Fruit fly (Drosophila melanogaster) whole organism, embryonic: ENCODE data around the gene Ldaf1.

Experiments
- BtbVII ChIP-seq: fragments of 200-800 bp; sonication (Bioruptor generic); optimal IDR thresholded peaks from 3 replicates; lab custom pipeline; 2017; ENCODE audit warnings: missing biosample characterization, mild to moderate bottlenecking, missing genetic modification characterization
- CG14014 ChIP-seq: fragments of 200-800 bp; sonication (Bioruptor generic); IDR thresholded peaks from 2 replicates; pipeline ENCODE4 v1.3.6; 2022; ENCODE audit warnings: missing biosample characterization, missing genetic modification characterization
- CG1529 ChIP-seq: fragments of 200-800 bp; sonication (Bioruptor generic); optimal IDR thresholded peaks from 3 replicates; lab custom pipeline; 2018; ENCODE audit warnings: missing biosample characterization, missing genetic modification characterization
- CG1647 ChIP-seq: fragments of 200-800 bp; sonication (Bioruptor generic); optimal IDR thresholded peaks from 3 replicates; lab custom pipeline; 2016; ENCODE audit warnings: missing biosample characterization, missing genetic modification characterization
- CG17328 ChIP-seq: fragments of 200-800 bp; sonication (Bioruptor generic); IDR thresholded peaks from 2 replicates; pipeline ENCODE4 v1.3.6; 2022; ENCODE audit warnings: missing biosample characterization, missing genetic modification characterization
- CG17361 ChIP-seq: fragments of 200-800 bp; sonication (Bioruptor generic); IDR thresholded peaks from 3 replicates; pipeline ENCODE4 v1.3.6; 2022; ENCODE audit warnings: missing biosample characterization, missing genetic modification characterization
- CG31224 ChIP-seq: fragments of 200-800 bp; sonication (Bioruptor generic); IDR thresholded peaks from 2 replicates; pipeline ENCODE4 v1.3.6; 2022; ENCODE audit warnings: missing biosample characterization, missing genetic modification characterization
- CG4617 ChIP-seq: fragments of 200-800 bp; sonication (Bioruptor generic); optimal IDR thresholded peaks from 3 replicates; lab custom pipeline; 2016; ENCODE audit warnings: missing biosample characterization, missing genetic modification characterization, borderline replicate concordance
- CG5180 ChIP-seq: fragments of 200-800 bp; sonication (Bioruptor generic); optimal IDR thresholded peaks from 3 replicates; lab custom pipeline; 2017; ENCODE audit warnings: missing biosample characterization, missing genetic modification characterization, mild to moderate bottlenecking, moderate library complexity, missing genetic modification reagents
- CG7928 ChIP-seq: fragments of 200-800 bp; sonication (Bioruptor generic); optimal IDR thresholded peaks from 2 replicates; lab custom pipeline; 2017; ENCODE audit warnings: missing biosample characterization, mild to moderate bottlenecking, missing genetic modification characterization
- CG8924 ChIP-seq: fragments of 200-800 bp; optimal IDR thresholded peaks from 3 replicates; lab custom pipeline; 2019; ENCODE audit warnings: missing biosample characterization, mild to moderate bottlenecking, missing genetic modification characterization, moderate library complexity
- CG9797 ChIP-seq: fragments of 200-800 bp; sonication (Bioruptor generic); optimal IDR thresholded peaks from 3 replicates; lab custom pipeline; 2018; ENCODE audit warnings: missing biosample characterization, mild to moderate bottlenecking, missing genetic modification characterization
- CTCF ChIP-seq: fragments of 200-800 bp; sonication (Bioruptor generic); optimal IDR thresholded peaks from 2 replicates; lab custom pipeline; 2017; ENCODE audit warnings: missing biosample characterization, mild to moderate bottlenecking, missing genetic modification characterization, moderate library complexity
- D19B ChIP-seq: fragments of 200-800 bp; sonication (Bioruptor generic); optimal IDR thresholded peaks from 2 replicates; lab custom pipeline; 2017; ENCODE audit warnings: missing biosample characterization, mild to moderate bottlenecking, missing genetic modification characterization
- Dfd ChIP-seq, 2 experiments: fragments of >200 bp; optimal IDR thresholded peaks; 2 replicates each; lab custom pipeline; 2017; ENCODE audit warnings: missing biosample characterization in 2 of 2, missing genetic modification characterization in 2 of 2
- Dll ChIP-seq: fragments of 200-800 bp; sonication (Bioruptor generic); IDR thresholded peaks from 4 replicates; pipeline ENCODE4 v1.3.6; 2022; ENCODE audit warnings: missing biosample characterization, missing genetic modification characterization; ENCODE audit not compliant: partially characterized antibody
- Dp ChIP-seq: fragments of 200-800 bp; sonication (Bioruptor generic); optimal IDR thresholded peaks from 2 replicates; lab custom pipeline; 2018; ENCODE audit warnings: missing biosample characterization, mild to moderate bottlenecking, missing genetic modification characterization, moderate library complexity
- Fer3 ChIP-seq: fragments of 200-800 bp; sonication (Bioruptor generic); optimal IDR thresholded peaks from 2 replicates; lab custom pipeline; 2018; ENCODE audit warnings: missing biosample characterization, mild to moderate bottlenecking, missing genetic modification characterization, moderate library complexity
- MBD-R2 ChIP-seq: fragments of 200-800 bp; sonication (Bioruptor generic); IDR thresholded peaks from 2 replicates; pipeline ENCODE4 v1.3.6; 2022; ENCODE audit warnings: missing biosample characterization, missing genetic modification characterization
- Med ChIP-seq: fragments of 200-800 bp; sonication (Bioruptor generic); peaks from one replicate; lab custom pipeline; 2016; ENCODE audit warnings: missing biosample characterization, missing genetic modification characterization, mild to moderate bottlenecking, inconsistent platforms, moderate library complexity
- Mes4 ChIP-seq: fragments of 200-800 bp; sonication (Bioruptor generic); optimal IDR thresholded peaks from 2 replicates; lab custom pipeline; 2016; ENCODE audit warnings: missing biosample characterization, missing genetic modification characterization
- Myb ChIP-seq: fragments of 200-800 bp; sonication (Bioruptor generic); optimal IDR thresholded peaks from 2 replicates; lab custom pipeline; 2016; ENCODE audit warnings: missing biosample characterization, missing genetic modification characterization
- Nf-YA ChIP-seq: fragments of 200-800 bp; sonication (Bioruptor generic); IDR thresholded peaks from 2 replicates; pipeline ENCODE4 v1.3.6; 2022; ENCODE audit warnings: missing biosample characterization, missing genetic modification characterization
- Nf-YC ChIP-seq: fragments of 200-800 bp; optimal IDR thresholded peaks from 3 replicates; lab custom pipeline; 2019; ENCODE audit warnings: missing biosample characterization, mild to moderate bottlenecking, missing genetic modification characterization, moderate library complexity
- Scr ChIP-seq: fragments of 200-800 bp; sonication (Bioruptor generic); IDR thresholded peaks from 2 replicates; pipeline ENCODE4 v1.3.6; 2022; ENCODE audit warnings: missing biosample characterization, missing genetic modification characterization; ENCODE audit not compliant: partially characterized antibody
- Sry-β ChIP-seq: fragments of 200-800 bp; sonication (Bioruptor generic); optimal IDR thresholded peaks from 2 replicates; lab custom pipeline; 2018; ENCODE audit warnings: missing biosample characterization, mild to moderate bottlenecking, missing genetic modification characterization, moderate library complexity
- Sry-δ ChIP-seq: fragments of 200-800 bp; sonication (Bioruptor generic); optimal IDR thresholded peaks from 2 replicates; lab custom pipeline; 2016; ENCODE audit warnings: missing biosample characterization, missing genetic modification characterization
- YL-1 ChIP-seq: fragments of 200-800 bp; sonication (Bioruptor generic); optimal IDR thresholded peaks from 3 replicates; lab custom pipeline; 2017; ENCODE audit warnings: missing biosample characterization, mild to moderate bottlenecking, missing genetic modification characterization
- amos ChIP-seq: fragments of 200-800 bp; sonication (Bioruptor generic); IDR thresholded peaks from 2 replicates; pipeline ENCODE4 v1.3.6; 2022; ENCODE audit warnings: missing biosample characterization, missing genetic modification characterization; ENCODE audit not compliant: partially characterized antibody
- exex ChIP-seq: fragments of 200-800 bp; sonication (Bioruptor generic); optimal IDR thresholded peaks from 4 replicates; lab custom pipeline; 2018; ENCODE audit warnings: missing biosample characterization, mild to moderate bottlenecking, missing genetic modification characterization, moderate library complexity
- eyg ChIP-seq: fragments of 200-800 bp; sonication (Bioruptor generic); optimal IDR thresholded peaks from 3 replicates; lab custom pipeline; 2016; ENCODE audit warnings: missing biosample characterization, missing genetic modification characterization
- gfzf ChIP-seq: fragments of 200-800 bp; sonication (Bioruptor generic); optimal IDR thresholded peaks from 2 replicates; lab custom pipeline; 2016; ENCODE audit warnings: missing biosample characterization, mild to moderate bottlenecking, missing genetic modification characterization, moderate library complexity
- grau ChIP-seq: fragments of 200-800 bp; optimal IDR thresholded peaks from 3 replicates; lab custom pipeline; 2019; ENCODE audit warnings: missing biosample characterization, mild to moderate bottlenecking, missing genetic modification characterization, moderate library complexity
- hkb ChIP-seq, 2 experiments: fragments of 200-800 bp in 1 of 2; fragments of >200 bp in 1 of 2; sonication (Bioruptor generic) in 1 of 2; IDR thresholded peaks in 1 of 2; optimal IDR thresholded peaks in 1 of 2; 2 replicates each; pipeline versions ENCODE4 v1.3.6 to Lab custom; 2017 to 2022; ENCODE audit warnings: missing biosample characterization in 1 of 2, missing genetic modification characterization in 1 of 2
- insv ChIP-seq, 2 experiments: fragments of 200-800 bp; sonication (Bioruptor generic); optimal IDR thresholded peaks; 3 replicates each; lab custom pipeline; 2016 to 2018; ENCODE audit warnings: missing biosample characterization in 2 of 2, missing genetic modification characterization in 2 of 2
- lilli ChIP-seq: fragments of 200-800 bp; sonication (Bioruptor generic); optimal IDR thresholded peaks from 3 replicates; lab custom pipeline; 2016; ENCODE audit warnings: missing biosample characterization, missing genetic modification characterization
- luna ChIP-seq: fragments of 200-800 bp; sonication (Bioruptor generic); optimal IDR thresholded peaks from 2 replicates; lab custom pipeline; 2016; ENCODE audit warnings: missing biosample characterization, missing genetic modification characterization
- maf-S ChIP-seq: fragments of 200-800 bp; sonication (Bioruptor generic); optimal IDR thresholded peaks from 2 replicates; lab custom pipeline; 2016; ENCODE audit warnings: missing biosample characterization, missing genetic modification characterization
- mam ChIP-seq: fragments of 200-800 bp; sonication (Bioruptor generic); optimal IDR thresholded peaks from 3 replicates; lab custom pipeline; 2016; ENCODE audit warnings: missing biosample characterization, missing genetic modification characterization
- p53 ChIP-seq: fragments of 200-800 bp; sonication (Bioruptor generic); optimal IDR thresholded peaks from 2 replicates; lab custom pipeline; 2016; ENCODE audit warnings: missing biosample characterization, missing genetic modification characterization
- row ChIP-seq: fragments of 200-800 bp; sonication (Bioruptor generic); IDR thresholded peaks from 3 replicates; pipeline ENCODE4 v1.3.6; 2022; ENCODE audit warnings: missing biosample characterization, missing genetic modification characterization
- sna ChIP-seq: fragments of 200-800 bp; sonication (Bioruptor generic); IDR thresholded peaks from 2 replicates; pipeline ENCODE4 v1.3.6; 2022; ENCODE audit warnings: missing biosample characterization, missing genetic modification characterization; ENCODE audit not compliant: partially characterized antibody
- sug ChIP-seq: fragments of 200-800 bp; optimal IDR thresholded peaks from 2 replicates; lab custom pipeline; 2019; ENCODE audit warnings: missing biosample characterization, mild to moderate bottlenecking, missing genetic modification characterization, moderate library complexity
- tgo ChIP-seq: fragments of 200-800 bp; sonication (Bioruptor generic); IDR thresholded peaks from 3 replicates; pipeline ENCODE4 v1.3.6; 2022; ENCODE audit warnings: missing biosample characterization, missing genetic modification characterization
- trem ChIP-seq: fragments of 200-800 bp; optimal IDR thresholded peaks from 3 replicates; lab custom pipeline; 2019; ENCODE audit warnings: missing biosample characterization, mild to moderate bottlenecking, missing genetic modification characterization, moderate library complexity
- unc-4 ChIP-seq: fragments of 200-800 bp; sonication (Bioruptor generic); IDR thresholded peaks from 2 replicates; pipeline ENCODE4 v1.3.6; 2022; ENCODE audit warnings: missing biosample characterization, missing genetic modification characterization; ENCODE audit not compliant: partially characterized antibody
- zf30C ChIP-seq: fragments of 200-800 bp; sonication (Bioruptor generic); optimal IDR thresholded peaks from 3 replicates; lab custom pipeline; 2018; ENCODE audit warnings: missing biosample characterization, mild to moderate bottlenecking, missing genetic modification characterization
- zfh1 ChIP-seq: fragments of 200-800 bp; sonication (Bioruptor generic); IDR thresholded peaks from 3 replicates; pipeline ENCODE4 v1.3.6; 2022; ENCODE audit warnings: missing biosample characterization, missing genetic modification characterization

Ldaf1 gene

DNA sequence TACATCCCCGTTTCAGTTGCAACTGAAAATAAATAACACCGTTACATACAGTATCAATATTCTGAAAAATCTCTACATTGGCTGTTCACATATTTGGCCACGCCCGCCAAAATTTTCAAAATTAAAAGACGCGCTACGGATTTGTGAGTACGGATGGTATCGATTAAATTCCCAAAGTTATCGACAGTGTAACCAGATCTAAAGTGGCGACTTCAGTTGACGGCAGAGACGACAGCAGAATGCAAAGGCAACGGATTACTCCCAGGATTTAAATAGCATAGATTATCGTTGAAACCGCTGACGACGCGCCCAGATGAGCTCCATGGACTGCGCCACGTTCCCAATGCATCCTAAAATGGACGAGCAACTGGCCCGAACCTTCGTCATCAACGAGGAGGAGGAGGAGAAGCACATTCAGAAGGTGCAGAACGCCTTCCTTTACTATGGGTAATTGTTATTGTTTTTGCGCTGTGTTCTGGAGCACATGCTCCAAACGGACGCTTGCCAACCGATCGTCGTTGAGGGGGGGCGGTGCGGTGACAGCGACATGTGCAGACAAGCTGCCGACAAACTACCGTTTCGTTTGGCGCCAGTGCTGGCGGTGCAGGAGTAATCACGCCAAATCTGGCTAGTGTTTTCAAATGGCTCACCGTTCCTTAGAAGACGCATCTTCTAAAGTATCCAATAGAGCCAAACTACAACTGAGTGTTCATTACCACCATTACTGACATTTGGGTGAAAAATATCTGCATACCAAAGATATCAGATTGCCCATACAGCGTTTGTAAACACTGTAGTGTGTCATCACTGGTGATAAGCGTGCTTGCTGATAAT lies 26.0 kb upstream of the Ldaf1 start, which contains the start of gene CG11596 (continued):
- TF ChIP-seq maf-S (GFP tag; lab: Kevin White, UChicago) (no peak), lilli (GFP tag; lab: Kevin White, UChicago) (peak; percentile 4), CG14014 (GFP tag; lab: Robert Waterston, UW) (no peak), Myb (GFP tag; lab: Kevin White, UChicago) (peak; percentile 55), exex (tag; lab: Kevin White, UChicago) (peak; percentile 58), Dfd (GFP tag; optimal IDR thresholded peaks at IDR 0.05; lab: Kevin White, UChicago) (no peak), CTCF (GFP tag; lab: Kevin White, UChicago) (peak; percentile 9), YL-1 (peak; percentile 67), Dp (GFP tag; lab: Kevin White, UChicago) (peak; percentile 93), zfh1 (0 out of 3 replicates have a peak, but pooled peaks have one; percentile 23), row (GFP tag; lab: Robert Waterston, UW) (peak; percentile 72), gfzf (GFP tag; lab: Kevin White, UChicago) (peak; percentile 82), CG5180 (GFP tag; lab: Kevin White, UChicago) (no peak), D19B (GFP tag; lab: Kevin White, UChicago) (no peak), CG17361 (GFP tag; lab: Robert Waterston, UW) (0 out of 3 replicates have a peak, but pooled peaks have one; percentile 28), Nf-YC (peak; percentile 20), sug (tag; lab: Kevin White, UChicago) (peak; percentile 57), BtbVII (GFP tag; lab: Kevin White, UChicago) (no peak), Dll (0 out of 4 replicates have a peak, but pooled peaks have one; percentile 15), Nf-YA (GFP tag; lab: Robert Waterston, UW) (no peak), hkb (optimal IDR thresholded peaks at IDR 0.05; lab: Kevin White, UChicago) (no peak), hkb (GFP tag; IDR thresholded peaks at IDR 0.05; lab: Robert Waterston, UW) (0 out of 2 replicates have a peak, but pooled peaks have one; percentile 26), CG9797 (GFP tag; lab: Kevin White, UChicago) (peak; percentile 71), CG8924 (tag; lab: Kevin White, UChicago) (peak; percentile 1), CG31224 (GFP tag; lab: Robert Waterston, UW) (no peak), zf30C (no peak), grau (tag; lab: Kevin White, UChicago) (peak; percentile 12), MBD-R2 (GFP tag; lab: Robert Waterston, UW) (peak; percentile 28), sna (GFP tag; lab: Robert Waterston, UW) (0 out of 2 replicates have a peak, but pooled peaks have one; percentile 34), unc-4 (GFP tag; lab: Robert Waterston, UW) (peak; percentile 35; the same call in 1 of the 2 replicates), CG7928 (GFP tag; lab: Kevin White, UChicago) (no peak), Fer3 (tag; lab: Kevin White, UChicago) (peak; percentile 9), CG1647 (GFP tag; lab: Kevin White, UChicago) (no peak), tgo (GFP tag; lab: Robert Waterston, UW) (0 out of 3 replicates have a peak, but pooled peaks have one; percentile 25), luna (GFP tag; lab: Kevin White, UChicago) (no peak), CG1529 (GFP tag; lab: Kevin White, UChicago) (no peak), CG4617 (GFP tag; lab: Kevin White, UChicago) (peak; percentile 75), Mes4 (GFP tag; lab: Kevin White, UChicago) (no peak), p53 (peak; percentile 84), eyg (no peak), CG17328 (peak; percentile 46; the same call in 1 of the 2 replicates), Sry-β (GFP tag; lab: Kevin White, UChicago) (peak; percentile 93), Med (GFP tag; lab: Kevin White, UChicago) (peak; percentile 72), insv (GFP tag; optimal IDR thresholded peaks at IDR 0.05; lab: Kevin White, UChicago) (peak in 1 of 2 experiments; percentile 2), trem (tag; lab: Kevin White, UChicago) (peak; percentile 46), Sry-δ (GFP tag; lab: Kevin White, UChicago) (peak; percentile 34), amos (peak; percentile 34; the same call in 1 of the 2 replicates), Scr (GFP tag; lab: Robert Waterston, UW) (0 out of 2 replicates have a peak, but pooled peaks have one; percentile 21), mam (peak; percentile 13)
